Worm (Caenorhabditis elegans) whole organism, young adult: ENCODE results near the gene C17F4.8.

Experiments
- F33H1.4 ChIP-seq: fragments of 200-800 bp; sonication (Bioruptor generic); IDR thresholded peaks from 2 replicates; pipeline ENCODE4 v1.3.6; 2022; ENCODE audit warnings: missing genetic modification reagents, missing genetic modification characterization, missing compliant biosample characterization
- F37B4.10 ChIP-seq: fragments of 200-800 bp; sonication (Bioruptor generic); IDR thresholded peaks from 2 replicates; pipeline ENCODE4 v1.3.6; 2022; ENCODE audit warnings: missing genetic modification characterization, missing compliant biosample characterization
- F39B2.1 ChIP-seq: fragments of 200-800 bp; sonication (Bioruptor generic); IDR thresholded peaks from 2 replicates; pipeline ENCODE4 v1.3.6; 2022; ENCODE audit warnings: missing genetic modification reagents, missing genetic modification characterization, missing compliant biosample characterization
- F49E8.2 ChIP-seq: sonication (generic microtip); optimal IDR thresholded peaks from 3 replicates; lab custom pipeline; 2017; ENCODE audit warnings: missing genetic modification characterization, mild to moderate bottlenecking, missing compliant biosample characterization, antibody characterized with exemption, moderate library complexity; ENCODE audit not compliant: insufficient read depth
- F52B5.7 ChIP-seq: sonication (generic microtip); optimal IDR thresholded peaks from 2 replicates; lab custom pipeline; 2016; ENCODE audit warnings: mild to moderate bottlenecking, missing genetic modification characterization, missing compliant biosample characterization
- F57C9.4 ChIP-seq: sonication (generic microtip); optimal IDR thresholded peaks from 2 replicates; lab custom pipeline; 2017; ENCODE audit warnings: mild to moderate bottlenecking, missing genetic modification characterization, missing compliant biosample characterization
- Y53F4B.3 ChIP-seq: fragments of 200-800 bp; sonication (Bioruptor generic); IDR thresholded peaks from 2 replicates; pipeline ENCODE4 v1.3.6; 2022; ENCODE audit warnings: missing genetic modification reagents, missing genetic modification characterization, missing compliant biosample characterization
- Y56A3A.18 ChIP-seq: fragments of 200-800 bp; sonication (Bioruptor generic); IDR thresholded peaks from 2 replicates; pipeline ENCODE4 v1.3.6; 2022; ENCODE audit warnings: missing genetic modification reagents, missing genetic modification characterization, missing compliant biosample characterization
- ZK185.1 ChIP-seq: sonication (generic microtip); optimal IDR thresholded peaks from 2 replicates; lab custom pipeline; 2016; ENCODE audit warnings: mild to moderate bottlenecking, missing genetic modification characterization, missing compliant biosample characterization; ENCODE audit not compliant: poor library complexity, severe bottlenecking
- ama-1 ChIP-seq, 3 experiments: fragments of 150-350 bp in 1 of 3; sonication (generic microtip) in 2 of 3; optimal IDR thresholded peaks; 2 replicates each; lab custom pipeline; 2014 to 2018; ENCODE audit warnings: missing biosample characterization in 2 of 3, missing genetic modification characterization in 2 of 3, missing genetic modification reagents in 2 of 3
- aptf-3 ChIP-seq: fragments of 200-800 bp; sonication (Bioruptor generic); IDR thresholded peaks from 2 replicates; pipeline ENCODE4 v1.3.6; 2022; ENCODE audit warnings: missing genetic modification characterization, missing compliant biosample characterization
- athp-1 ChIP-seq: sonication (generic microtip); optimal IDR thresholded peaks from 2 replicates; lab custom pipeline; 2017; ENCODE audit warnings: mild to moderate bottlenecking, missing genetic modification characterization, missing compliant biosample characterization
- attf-6 ChIP-seq: fragments of 200-800 bp; sonication (Bioruptor generic); IDR thresholded peaks from 2 replicates; pipeline ENCODE4 v1.3.6; 2022; ENCODE audit warnings: missing genetic modification reagents, missing genetic modification characterization, missing compliant biosample characterization
- bed-2 ChIP-seq: fragments of 200-800 bp; sonication (Bioruptor generic); IDR thresholded peaks from 2 replicates; pipeline ENCODE4 v1.3.6; 2022; ENCODE audit warnings: missing genetic modification reagents, missing genetic modification characterization, missing compliant biosample characterization
- cebp-1 ChIP-seq, 2 experiments: fragments of 200-800 bp in 1 of 2; sonication (Bioruptor generic) in 1 of 2; sonication (generic microtip) in 1 of 2; IDR thresholded peaks in 1 of 2; optimal IDR thresholded peaks in 1 of 2; 2 replicates each; pipeline versions ENCODE4 v1.3.6 to Lab custom; 2017 to 2022; ENCODE audit warnings: missing compliant biosample characterization in 2 of 2, missing genetic modification characterization in 2 of 2, mild to moderate bottlenecking in 1 of 2, missing genetic modification reagents in 1 of 2, moderate library complexity in 1 of 2
- die-1 ChIP-seq: sonication (generic microtip); optimal IDR thresholded peaks from 2 replicates; lab custom pipeline; 2016; ENCODE audit warnings: missing genotype, mild to moderate bottlenecking, missing genetic modification characterization, missing compliant biosample characterization
- dox-1 ChIP-seq: fragments of 200-800 bp; sonication (Bioruptor generic); IDR thresholded peaks from 2 replicates; pipeline ENCODE4 v1.3.6; 2022; ENCODE audit warnings: missing genetic modification reagents, missing genetic modification characterization, missing compliant biosample characterization
- dpl-1 ChIP-seq: fragments of 150-350 bp; optimal IDR thresholded peaks from 2 replicates; lab custom pipeline; 2014; ENCODE audit warnings: missing biosample characterization, missing genetic modification reagents, missing genetic modification characterization
- efl-1 ChIP-seq: fragments of 150-350 bp; optimal IDR thresholded peaks from 2 replicates; lab custom pipeline; 2014; ENCODE audit warnings: missing biosample characterization, missing genetic modification reagents, missing genetic modification characterization
- ets-4 ChIP-seq: fragments of 200-800 bp; sonication (Bioruptor generic); optimal IDR thresholded peaks from 2 replicates; lab custom pipeline; 2018; ENCODE audit warnings: mild to moderate bottlenecking, missing genetic modification characterization, missing compliant biosample characterization
- hlh-26 ChIP-seq: fragments of 200-800 bp; sonication (Bioruptor generic); conservative IDR thresholded peaks from 2 replicates; pipeline ENCODE4 v1.3.6; 2022; ENCODE audit warnings: missing genetic modification reagents, missing genetic modification characterization, missing compliant biosample characterization
- hmg-1.2 ChIP-seq: fragments of 200-800 bp; sonication (Bioruptor generic); IDR thresholded peaks from 2 replicates; pipeline ENCODE4 v1.3.6; 2022; ENCODE audit warnings: missing genetic modification reagents, missing genetic modification characterization, missing compliant biosample characterization
- hrde-1 ChIP-seq: sonication (generic microtip); optimal IDR thresholded peaks from 2 replicates; lab custom pipeline; 2016; ENCODE audit warnings: missing genetic modification characterization, mild to moderate bottlenecking, missing compliant biosample characterization, moderate library complexity, missing genotype, missing genetic modification reagents, borderline replicate concordance
- lin-35 ChIP-seq, 3 experiments: fragments of 150-350 bp in 2 of 3; sonication (generic microtip) in 1 of 3; optimal IDR thresholded peaks; 2 replicates each; lab custom pipeline; 2014 to 2018; ENCODE audit warnings: missing biosample characterization in 3 of 3, missing genetic modification characterization in 3 of 3, missing genetic modification reagents in 3 of 3
- lsl-1 ChIP-seq: fragments of 200-800 bp; sonication (Bioruptor generic); optimal IDR thresholded peaks from 2 replicates; lab custom pipeline; 2018; ENCODE audit warnings: mild to moderate bottlenecking, missing genetic modification characterization, moderate library complexity, missing compliant biosample characterization
- madf-6 ChIP-seq: fragments of 200-800 bp; sonication (Bioruptor generic); IDR thresholded peaks from 2 replicates; pipeline ENCODE4 v1.3.6; 2022; ENCODE audit warnings: missing genetic modification reagents, missing genetic modification characterization, missing compliant biosample characterization
- madf-8 ChIP-seq: fragments of 200-800 bp; sonication (Bioruptor generic); conservative IDR thresholded peaks from 2 replicates; pipeline ENCODE4 v1.3.6; 2022; ENCODE audit warnings: missing genetic modification reagents, missing genetic modification characterization, missing compliant biosample characterization
- mxl-1 ChIP-seq: sonication (generic microtip); optimal IDR thresholded peaks from 2 replicates; lab custom pipeline; 2016; ENCODE audit warnings: missing genetic modification characterization, missing compliant biosample characterization
- nfya-1 ChIP-seq: sonication (generic microtip); optimal IDR thresholded peaks from 2 replicates; lab custom pipeline; 2017; ENCODE audit warnings: antibody characterized with exemption, missing compliant biosample characterization, missing genetic modification characterization, borderline replicate concordance; ENCODE audit not compliant: insufficient read depth
- nfya-2 ChIP-seq: fragments of 200-800 bp; sonication (Bioruptor generic); IDR thresholded peaks from 2 replicates; pipeline ENCODE4 v1.3.6; 2022; ENCODE audit warnings: missing genetic modification reagents, missing genetic modification characterization, missing compliant biosample characterization
- nhr-179 ChIP-seq: sonication (generic microtip); optimal IDR thresholded peaks from 2 replicates; lab custom pipeline; 2016; ENCODE audit warnings: mild to moderate bottlenecking, missing genetic modification characterization, missing compliant biosample characterization
- nhr-80 ChIP-seq: sonication (generic microtip); optimal IDR thresholded peaks from 2 replicates; lab custom pipeline; 2016; ENCODE audit warnings: missing genetic modification characterization, missing compliant biosample characterization
- pbrm-1 ChIP-seq: fragments of 200-800 bp; sonication (Bioruptor generic); IDR thresholded peaks from 2 replicates; pipeline ENCODE4 v1.3.6; 2022; ENCODE audit warnings: missing genetic modification reagents, missing genetic modification characterization, missing compliant biosample characterization
- rcor-1 ChIP-seq: fragments of 200-800 bp; sonication (Bioruptor generic); IDR thresholded peaks from 2 replicates; pipeline ENCODE4 v1.3.6; 2022; ENCODE audit warnings: missing genetic modification reagents, missing genetic modification characterization, missing compliant biosample characterization
- snpc-1.1 ChIP-seq: sonication (generic microtip); optimal IDR thresholded peaks from 2 replicates; lab custom pipeline; 2017; ENCODE audit warnings: missing genetic modification characterization, mild to moderate bottlenecking, missing compliant biosample characterization, antibody characterized with exemption, moderate library complexity, missing genotype, missing genetic modification reagents; ENCODE audit not compliant: insufficient read depth
- snpc-3.4 ChIP-seq: sonication (generic microtip); optimal IDR thresholded peaks from 2 replicates; lab custom pipeline; 2017; ENCODE audit warnings: missing genetic modification characterization, mild to moderate bottlenecking, missing compliant biosample characterization, antibody characterized with exemption, moderate library complexity, missing genotype, missing genetic modification reagents
- tbp1 ChIP-seq: fragments of 200-800 bp; sonication (Bioruptor generic); optimal IDR thresholded peaks from 2 replicates; lab custom pipeline; 2018; ENCODE audit warnings: mild to moderate bottlenecking, missing genetic modification characterization, missing compliant biosample characterization
- unc-62 ChIP-seq: fragments of 150-350 bp; optimal IDR thresholded peaks from 2 replicates; lab custom pipeline; 2014; ENCODE audit warnings: missing biosample characterization, missing genetic modification reagents, missing genetic modification characterization
- xnd-1 ChIP-seq: sonication (generic microtip); optimal IDR thresholded peaks from 2 replicates; lab custom pipeline; 2016; ENCODE audit warnings: missing genotype, missing genetic modification reagents, missing genetic modification characterization, missing compliant biosample characterization
- zfh-2 ChIP-seq: fragments of 200-800 bp; sonication (Bioruptor generic); conservative IDR thresholded peaks from 2 replicates; pipeline ENCODE4 v1.3.6; 2022; ENCODE audit warnings: missing genetic modification reagents, missing genetic modification characterization, missing compliant biosample characterization
- ztf-26 ChIP-seq: sonication (generic microtip); optimal IDR thresholded peaks from 2 replicates; lab custom pipeline; 2017; ENCODE audit warnings: missing genetic modification characterization, missing compliant biosample characterization

Gene C17F4.8

ce11 chrII:3248043-3248718 is 13.6 kb upstream of the C17F4.8 start, which contains the start of the genes fbxc-50 and C17F4.2:
fbxc-50 (minus strand) TSS chrII:3248123.
C17F4.2 (plus strand) TSS chrII:3248668.
- peak; percentile 77 for TF ChIP-seq xnd-1 (tag; lab: Kevin White, UChicago)
- TF ChIP-seq efl-1 (GFP tag; lab: Kevin White, UChicago): peak; percentile 90
- no peak for TF ChIP-seq lin-35 (GFP tag; optimal IDR thresholded peaks at IDR 0.05; lab: Kevin White, UChicago)
- no peak for TF ChIP-seq cebp-1 (GFP tag; IDR thresholded peaks at IDR 0.05; lab: Robert Waterston, UW)
- no peak for TF ChIP-seq cebp-1 (tag; optimal IDR thresholded peaks at IDR 0.05; lab: Kevin White, UChicago)
- TF ChIP-seq rcor-1 (GFP tag; lab: Robert Waterston, UW): 0 out of 2 replicates have a peak, but pooled peaks have one; percentile 10
- no peak for TF ChIP-seq aptf-3 (GFP tag; lab: Robert Waterston, UW)
- TF ChIP-seq snpc-1.1 (tag; lab: Kevin White, UChicago): peak; percentile 31
- TF ChIP-seq F33H1.4 (GFP tag; lab: Robert Waterston, UW): 0 out of 2 replicates have a peak, but pooled peaks have one; percentile 24
- peak; percentile 58 for TF ChIP-seq dpl-1 (GFP tag; lab: Kevin White, UChicago)
- TF ChIP-seq snpc-3.4 (tag; lab: Kevin White, UChicago): peak; percentile 13
- TF ChIP-seq pbrm-1 (GFP tag; lab: Robert Waterston, UW): 0 out of 2 replicates have a peak, but pooled peaks have one; percentile 11
- TF ChIP-seq madf-8: peak; percentile 86
- peak; percentile 91 for TF ChIP-seq hmg-1.2 (GFP tag; lab: Robert Waterston, UW)
- peak; percentile 88 for TF ChIP-seq madf-6 (GFP tag; lab: Robert Waterston, UW)
- no peak for TF ChIP-seq tbp1 (GFP tag; lab: Kevin White, UChicago)
- TF ChIP-seq lsl-1 (GFP tag; lab: Kevin White, UChicago): peak; percentile 27

ce11 chrII:3247556-3247955 is 12.9 kb upstream of the C17F4.8 start:
- TF ChIP-seq efl-1 (GFP tag; lab: Kevin White, UChicago) (no peak), ZK185.1 (tag; lab: Kevin White, UChicago) (no peak), F39B2.1 (GFP tag; lab: Robert Waterston, UW) (no peak), tbp1 (GFP tag; lab: Kevin White, UChicago) (no peak), attf-6 (GFP tag; lab: Robert Waterston, UW) (no peak), mxl-1 (tag; lab: Kevin White, UChicago) (no peak), zfh-2 (GFP tag; lab: Robert Waterston, UW) (peak; percentile 51; the same call in 1 of the 2 replicates), F37B4.10 (no peak), ama-1 (optimal IDR thresholded peaks at IDR 0.05; lab: Kevin White, UChicago) (no peak), ama-1 (GFP tag; optimal IDR thresholded peaks at IDR 0.05; lab: Kevin White, UChicago) (no peak)

ce11 chrII:3245836-3246235 is 11.2 kb upstream of the C17F4.8 start, which contains the start of gene C17F4.7:
C17F4.7 (minus strand) TSS chrII:3246015.
- TF ChIP-seq nfya-2 (GFP tag; lab: Robert Waterston, UW) (no peak), F57C9.4 (tag; lab: Kevin White, UChicago) (no peak), ets-4 (GFP tag; lab: Kevin White, UChicago) (peak; percentile 51), unc-62 (GFP tag; lab: Kevin White, UChicago) (peak; percentile 47), F52B5.7 (tag; lab: Kevin White, UChicago) (no peak), hrde-1 (tag; lab: Kevin White, UChicago) (no peak), nfya-1 (tag; lab: Kevin White, UChicago) (no peak), nhr-179 (tag; lab: Kevin White, UChicago) (no peak), nhr-80 (tag; lab: Kevin White, UChicago) (peak; percentile 94), F49E8.2 (tag; lab: Kevin White, UChicago) (no peak), die-1 (no peak), aptf-3 (GFP tag; lab: Robert Waterston, UW) (no peak), madf-6 (GFP tag; lab: Robert Waterston, UW) (no peak), dox-1 (peak; percentile 46), ztf-26 (tag; lab: Kevin White, UChicago) (peak; percentile 6), tbp1 (GFP tag; lab: Kevin White, UChicago) (peak; percentile 21), Y56A3A.18 (GFP tag; lab: Robert Waterston, UW) (no peak), ZK185.1 (tag; lab: Kevin White, UChicago) (no peak), ama-1 (optimal IDR thresholded peaks at IDR 0.05; lab: Kevin White, UChicago) (no peak), ama-1 (GFP tag; optimal IDR thresholded peaks at IDR 0.05; lab: Kevin White, UChicago) (no peak), athp-1 (tag; lab: Kevin White, UChicago) (no peak), hlh-26 (no peak), Y53F4B.3 (GFP tag; lab: Robert Waterston, UW) (no peak), bed-2 (GFP tag; lab: Robert Waterston, UW) (no peak), mxl-1 (tag; lab: Kevin White, UChicago) (no peak), hmg-1.2 (GFP tag; lab: Robert Waterston, UW) (no peak)
